Worm (Caenorhabditis elegans): Measurements from ENCODE around the gene elo-2.

DNA sequence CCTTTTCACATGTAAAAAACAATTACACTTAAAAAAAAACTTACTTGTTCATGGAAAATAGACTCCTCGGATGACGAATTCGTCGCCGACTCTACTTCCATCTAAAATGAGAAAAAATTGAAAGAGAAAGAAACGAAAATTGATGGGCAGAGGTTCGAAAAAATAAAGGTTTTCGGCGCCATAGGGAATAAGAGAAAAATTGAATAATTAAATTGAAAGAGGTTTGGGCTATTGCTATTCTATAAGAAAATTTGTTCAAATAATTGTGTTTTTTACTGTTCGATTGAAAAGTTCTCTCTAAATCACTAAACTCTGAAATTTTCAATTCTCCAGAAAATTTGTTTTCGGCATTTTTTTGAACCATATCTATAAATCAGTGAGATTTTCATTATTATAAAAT, 16.0 kb upstream of the elo-2 start, which contains the start of gene rabr-2:
- TF ChIP-seq ama-1 (optimal IDR thresholded peaks at IDR 0.05), result no peak
- TF ChIP-seq nhr-11 (tag; optimal IDR thresholded peaks at IDR 0.05), result no peak
- no peak for TF ChIP-seq F10B5.3 (tag; optimal IDR thresholded peaks at IDR 0.05)
- TF ChIP-seq ceh-44 (GFP tag; IDR thresholded peaks at IDR 0.05), result no peak
- no peak for TF ChIP-seq unc-130 (GFP tag; optimal IDR thresholded peaks at IDR 0.05)
- TF ChIP-seq ctbp-1 (GFP tag; IDR thresholded peaks at IDR 0.05), result no peak
- no peak for TF ChIP-seq nhr-6 (tag; optimal IDR thresholded peaks at IDR 0.05)
